Worm (Caenorhabditis elegans) whole organism, L1 larva: ENCODE data around the gene vha-2.

Experiments used
- ama-1 ChIP-seq: fragments of 150-350 bp; optimal IDR thresholded peaks from 2 replicates; lab custom pipeline; 2014
- elt-2 ChIP-seq: sonication (generic microtip); optimal IDR thresholded peaks from 2 replicates; lab custom pipeline; 2016; ENCODE audit warnings: missing genetic modification characterization, mild to moderate bottlenecking, inconsistent platforms, missing compliant biosample characterization, missing genetic modification reagents
- jun-1 ChIP-seq: fragments of 150-350 bp; optimal IDR thresholded peaks from 2 replicates; lab custom pipeline; 2014; ENCODE audit warnings: missing biosample characterization, missing genetic modification reagents, missing genetic modification characterization

ce11 chrIII:9817087-9817612 is 35.2 kb downstream of the vha-2 start, which contains the start of gene cnx-1:
- no peak for TF ChIP-seq jun-1 (tag; lab: Kevin White, UChicago)
- no peak for TF ChIP-seq ama-1 (lab: Kevin White, UChicago)
- TF ChIP-seq elt-2: no peak
